Fruit fly (Drosophila melanogaster) whole organism, wandering third instar larva: Measurements from ENCODE around the gene Ucp4A.

Source experiments
- Abd-B ChIP-seq: fragments of >200 bp; optimal IDR thresholded peaks from 2 replicates; lab custom pipeline; 2017; ENCODE audit warnings: missing biosample characterization, missing genetic modification characterization
- CG32264 ChIP-seq: fragments of 200-800 bp; sonication (Bioruptor generic); optimal IDR thresholded peaks from 2 replicates; lab custom pipeline; 2016; ENCODE audit warnings: missing biosample characterization, missing genetic modification characterization
- CG9705 ChIP-seq: fragments of 200-800 bp; sonication (Bioruptor generic); optimal IDR thresholded peaks from 2 replicates; lab custom pipeline; 2018; ENCODE audit warnings: missing biosample characterization, mild to moderate bottlenecking, missing genetic modification characterization
- CrebA ChIP-seq: fragments of 200-800 bp; sonication (Bioruptor generic); optimal IDR thresholded peaks from 2 replicates; lab custom pipeline; 2016; ENCODE audit warnings: missing biosample characterization, mild to moderate bottlenecking, missing genetic modification characterization, borderline replicate concordance
- Dfd ChIP-seq: fragments of >200 bp; optimal IDR thresholded peaks from 2 replicates; lab custom pipeline; 2017; ENCODE audit warnings: missing biosample characterization, missing genetic modification characterization
- Dif ChIP-seq: fragments of 200-275, 200-300 bp; sonication (Bioruptor generic); optimal IDR thresholded peaks from 2 replicates; lab custom pipeline; 2018; ENCODE audit warnings: missing biosample characterization, missing genetic modification characterization; ENCODE audit not compliant: partially characterized antibody
- GATAd ChIP-seq: sonication (Bioruptor generic); optimal IDR thresholded peaks from 2 replicates; lab custom pipeline; 2016; ENCODE audit warnings: missing biosample characterization, missing genetic modification characterization
- HLH106 ChIP-seq: fragments of 200-800 bp; optimal IDR thresholded peaks from 3 replicates; lab custom pipeline; 2019; ENCODE audit warnings: missing biosample characterization, mild to moderate bottlenecking, missing genetic modification characterization, moderate library complexity
- Hnf4 ChIP-seq: fragments of 200-800 bp; sonication (Bioruptor generic); optimal IDR thresholded peaks from 2 replicates; lab custom pipeline; 2016; ENCODE audit warnings: missing biosample characterization, mild to moderate bottlenecking, missing genetic modification characterization
- Hr78 ChIP-seq: fragments of >200 bp; optimal IDR thresholded peaks from 2 replicates; lab custom pipeline; 2017; ENCODE audit warnings: missing biosample characterization, missing genetic modification characterization
- Hr83 ChIP-seq: fragments of 200-300 bp; sonication (Bioruptor generic); optimal IDR thresholded peaks from 2 replicates; lab custom pipeline; 2016; ENCODE audit warnings: missing biosample characterization, mild to moderate bottlenecking, missing genetic modification characterization, moderate library complexity; ENCODE audit not compliant: poor library complexity, severe bottlenecking
- Jra ChIP-seq: sonication (Bioruptor generic); optimal IDR thresholded peaks from 2 replicates; lab custom pipeline; 2016; ENCODE audit warnings: missing biosample characterization, missing genetic modification characterization
- Mio ChIP-seq: sonication (Bioruptor generic); optimal IDR thresholded peaks from 2 replicates; lab custom pipeline; 2016; ENCODE audit warnings: missing biosample characterization, missing genetic modification characterization
- Myc ChIP-seq: fragments of >200 bp; optimal IDR thresholded peaks from 2 replicates; lab custom pipeline; 2017
- N ChIP-seq: fragments of >200 bp; optimal IDR thresholded peaks from 2 replicates; lab custom pipeline; 2018; ENCODE audit warnings: missing biosample characterization, missing external identifiers, missing genetic modification characterization
- OdsH ChIP-seq: fragments of 200-800 bp; sonication (Bioruptor generic); optimal IDR thresholded peaks from 2 replicates; lab custom pipeline; 2016; ENCODE audit warnings: missing biosample characterization, mild to moderate bottlenecking, missing genetic modification characterization
- Rel ChIP-seq, 2 experiments: fragments of 200-800 bp; sonication (Bioruptor generic) in 1 of 2; optimal IDR thresholded peaks; 2 replicates in 1 of 2; 3 replicates in 1 of 2; lab custom pipeline; 2016 to 2019; ENCODE audit warnings: mild to moderate bottlenecking in 2 of 2, missing biosample characterization in 2 of 2, missing genetic modification characterization in 2 of 2, moderate library complexity in 1 of 2
- Sp1 ChIP-seq: fragments of 200-800 bp; sonication (Bioruptor generic); optimal IDR thresholded peaks from 3 replicates; lab custom pipeline; 2019; ENCODE audit warnings: missing biosample characterization, mild to moderate bottlenecking, missing genetic modification characterization, moderate library complexity
- Vsx2 ChIP-seq: fragments of 200-300, 225-300 bp; sonication (Bioruptor generic); optimal IDR thresholded peaks from 2 replicates; lab custom pipeline; 2018; ENCODE audit warnings: missing biosample characterization, missing genetic modification characterization; ENCODE audit not compliant: partially characterized antibody
- br ChIP-seq: fragments of 200-800 bp; sonication (Bioruptor generic); optimal IDR thresholded peaks from 2 replicates; lab custom pipeline; 2016; ENCODE audit warnings: missing biosample characterization, missing genetic modification characterization
- brk ChIP-seq: fragments of 200-800 bp; sonication (Bioruptor generic); optimal IDR thresholded peaks from 2 replicates; lab custom pipeline; 2016; ENCODE audit warnings: missing biosample characterization, mild to moderate bottlenecking, missing genetic modification characterization
- dl ChIP-seq, 2 experiments: fragments of 175-275, 200-275 bp in 1 of 2; fragments of 200-275 bp in 1 of 2; sonication (Bioruptor generic); optimal IDR thresholded peaks; lab custom pipeline; 2018; ENCODE audit warnings: mild to moderate bottlenecking in 2 of 2, missing biosample characterization in 2 of 2, missing genetic modification characterization in 2 of 2, moderate library complexity in 2 of 2; ENCODE audit not compliant: partially characterized antibody in 2 of 2, insufficient read depth in 1 of 2
- dmrt93B ChIP-seq: fragments of 200-800 bp; sonication (Bioruptor generic); optimal IDR thresholded peaks from 2 replicates; lab custom pipeline; 2018; ENCODE audit warnings: missing biosample characterization, mild to moderate bottlenecking, missing genetic modification characterization
- dsf ChIP-seq: sonication (Bioruptor generic); optimal IDR thresholded peaks from 2 replicates; lab custom pipeline; 2016; ENCODE audit warnings: missing biosample characterization, missing genetic modification characterization, borderline replicate concordance
- ey ChIP-seq: fragments of 200-800 bp; sonication (Bioruptor generic); optimal IDR thresholded peaks from 2 replicates; lab custom pipeline; 2016; ENCODE audit warnings: missing biosample characterization, missing genetic modification characterization
- foxo ChIP-seq, 2 experiments: fragments of 200-800 bp; sonication (Bioruptor generic); optimal IDR thresholded peaks; 2 replicates in 1 of 2; 3 replicates in 1 of 2; lab custom pipeline; 2016 to 2017; ENCODE audit warnings: missing biosample characterization in 2 of 2, missing genetic modification characterization in 2 of 2
- fru ChIP-seq: fragments of 200-800 bp; sonication (Bioruptor generic); optimal IDR thresholded peaks from 3 replicates; lab custom pipeline; 2016; ENCODE audit warnings: missing biosample characterization, mild to moderate bottlenecking, missing genetic modification characterization
- h ChIP-seq: fragments of 200-800 bp; sonication (Bioruptor generic); optimal IDR thresholded peaks from 3 replicates; lab custom pipeline; 2016; ENCODE audit warnings: missing biosample characterization, mild to moderate bottlenecking, missing genetic modification characterization
- jim ChIP-seq: fragments of 175-275, 200-325 bp; sonication (Bioruptor generic); optimal IDR thresholded peaks from 2 replicates; lab custom pipeline; 2016; ENCODE audit warnings: missing biosample characterization, mild to moderate bottlenecking, missing genetic modification characterization
- lola ChIP-seq: fragments of >200 bp; optimal IDR thresholded peaks from 2 replicates; lab custom pipeline; 2017; ENCODE audit warnings: missing biosample characterization, missing genetic modification characterization
- pan ChIP-seq: fragments of >200 bp; optimal IDR thresholded peaks from 2 replicates; lab custom pipeline; 2017
- psq ChIP-seq: fragments of 200-800 bp; sonication (Bioruptor generic); optimal IDR thresholded peaks from 3 replicates; lab custom pipeline; 2017; ENCODE audit warnings: missing biosample characterization, mild to moderate bottlenecking, missing genetic modification characterization, moderate library complexity
- rgr ChIP-seq: fragments of 200-800 bp; sonication (Bioruptor generic); optimal IDR thresholded peaks from 3 replicates; lab custom pipeline; 2016; ENCODE audit warnings: missing biosample characterization, mild to moderate bottlenecking, missing genetic modification characterization
- sage ChIP-seq: fragments of 200-800 bp; sonication (Bioruptor generic); optimal IDR thresholded peaks from 2 replicates; lab custom pipeline; 2016; ENCODE audit warnings: missing biosample characterization, mild to moderate bottlenecking, missing genetic modification characterization
- sv ChIP-seq: fragments of 200-800 bp; sonication (Bioruptor generic); optimal IDR thresholded peaks from 3 replicates; lab custom pipeline; 2016; ENCODE audit warnings: missing biosample characterization, missing genetic modification characterization
- tai ChIP-seq: sonication (Bioruptor generic); optimal IDR thresholded peaks from 2 replicates; lab custom pipeline; 2016; ENCODE audit warnings: missing biosample characterization, missing genetic modification characterization
- usp ChIP-seq: fragments of >200 bp; optimal IDR thresholded peaks from 2 replicates; lab custom pipeline; 2017; ENCODE audit warnings: missing biosample characterization, missing genetic modification characterization
- woc ChIP-seq: sonication (Bioruptor generic); optimal IDR thresholded peaks from 2 replicates; lab custom pipeline; 2016; ENCODE audit warnings: missing biosample characterization, mild to moderate bottlenecking, missing genetic modification characterization

Ucp4A gene

DNA sequence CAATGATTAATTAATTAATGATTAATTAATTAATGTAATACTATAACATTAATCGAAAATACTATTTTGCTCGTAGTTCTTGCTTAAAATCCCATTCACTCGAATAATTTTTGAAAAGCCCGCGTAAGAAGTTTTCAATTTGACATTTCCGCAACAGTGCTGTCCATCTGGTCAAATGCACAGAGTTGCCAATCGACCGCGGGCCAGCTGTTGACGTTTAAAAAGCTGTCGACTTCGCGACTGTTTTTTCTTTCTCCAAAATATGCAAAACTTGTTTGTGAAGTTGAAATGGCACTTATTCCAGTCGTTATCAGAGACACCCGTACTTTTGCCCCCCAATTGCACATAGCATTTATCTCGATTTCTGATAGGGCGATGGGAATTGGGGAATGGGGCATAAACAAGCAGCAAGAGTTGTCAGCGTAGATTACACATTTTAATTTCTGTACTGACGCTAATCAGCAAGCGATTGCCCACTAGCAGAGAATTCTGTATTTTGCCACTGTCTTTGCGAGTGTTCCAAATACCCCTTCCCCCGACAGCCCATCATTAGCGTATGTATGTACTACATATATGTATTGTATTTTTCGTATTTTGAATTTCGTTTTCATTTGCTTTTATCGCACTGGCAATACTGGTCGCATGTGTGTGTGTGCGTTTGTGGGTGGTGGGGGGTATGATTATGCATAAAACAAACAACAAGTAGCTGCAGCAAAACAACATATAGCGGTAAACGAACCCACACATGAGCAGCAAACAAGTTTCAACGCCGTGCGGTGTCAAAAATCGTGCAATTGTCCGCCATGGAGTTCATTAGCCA, 11.9 kb downstream of the Ucp4A start, which contains the start of gene Srx:
Gene Srx (plus strand): TSS at position 517 of the 820 bp plus-strand sequence.
- TF ChIP-seq br (GFP tag; lab: Kevin White, UChicago), result peak; percentile 59
- no peak for TF ChIP-seq Myc (lab: Kevin White, UChicago)
- no peak for TF ChIP-seq Dif
- peak; percentile 26 for TF ChIP-seq rgr (GFP tag; lab: Kevin White, UChicago)
- peak; percentile 39 for TF ChIP-seq OdsH (GFP tag; lab: Kevin White, UChicago)
- peak; percentile 59 for TF ChIP-seq h
- TF ChIP-seq sage (GFP tag; lab: Kevin White, UChicago), result no peak
- TF ChIP-seq Abd-B (GFP tag; lab: Kevin White, UChicago), result no peak
- TF ChIP-seq tai, result no peak
- TF ChIP-seq dl (GFP tag; optimal IDR thresholded peaks at IDR 0.05; lab: Kevin White, UChicago; ENCODE audit: insufficient read depth in 1 of 2, partially characterized antibody in 2 of 2), result no peak
- TF ChIP-seq sv (GFP tag; lab: Kevin White, UChicago), result no peak
- TF ChIP-seq CrebA (GFP tag; lab: Kevin White, UChicago), result no peak
- no peak for TF ChIP-seq Rel (GFP tag; optimal IDR thresholded peaks at IDR 0.05; lab: Kevin White, UChicago)
- peak; percentile 59 for TF ChIP-seq Rel (tag; optimal IDR thresholded peaks at IDR 0.05; lab: Kevin White, UChicago)
- TF ChIP-seq foxo (GFP tag; optimal IDR thresholded peaks at IDR 0.05; lab: Kevin White, UChicago), result peak in 1 of 2 experiments; percentile 47
- peak; percentile 18 for TF ChIP-seq CG9705 (GFP tag; lab: Kevin White, UChicago)
- TF ChIP-seq Jra (GFP tag; lab: Kevin White, UChicago), result peak; percentile 60
- TF ChIP-seq woc (GFP tag; lab: Kevin White, UChicago), result no peak
- no peak for TF ChIP-seq Vsx2
- TF ChIP-seq Hnf4 (GFP tag; lab: Kevin White, UChicago), result peak; percentile 66
- TF ChIP-seq usp (GFP tag; lab: Kevin White, UChicago), result no peak
- TF ChIP-seq lola, result no peak
- TF ChIP-seq HLH106, result peak; percentile 59
- TF ChIP-seq Hr83 (GFP tag; lab: Kevin White, UChicago), result no peak
- no peak for TF ChIP-seq pan
- TF ChIP-seq psq (GFP tag; lab: Kevin White, UChicago), result peak; percentile 43
- no peak for TF ChIP-seq GATAd (GFP tag; lab: Kevin White, UChicago)
- no peak for TF ChIP-seq dmrt93B (GFP tag; lab: Kevin White, UChicago)
- TF ChIP-seq Hr78 (GFP tag; lab: Kevin White, UChicago), result no peak
- no peak for TF ChIP-seq Dfd (GFP tag; lab: Kevin White, UChicago)
- peak; percentile 90 for TF ChIP-seq jim
- TF ChIP-seq Sp1 (GFP tag; lab: Kevin White, UChicago), result peak; percentile 62
- TF ChIP-seq fru (GFP tag; lab: Kevin White, UChicago), result peak; percentile 33
- no peak for TF ChIP-seq N (GFP tag; lab: Kevin White, UChicago)
- no peak for TF ChIP-seq brk (GFP tag; lab: Kevin White, UChicago)
- TF ChIP-seq dsf (GFP tag; lab: Kevin White, UChicago), result no peak
- TF ChIP-seq Mio, result no peak
- no peak for TF ChIP-seq CG32264
- TF ChIP-seq ey (GFP tag; lab: Kevin White, UChicago), result peak; percentile 35

DNA sequence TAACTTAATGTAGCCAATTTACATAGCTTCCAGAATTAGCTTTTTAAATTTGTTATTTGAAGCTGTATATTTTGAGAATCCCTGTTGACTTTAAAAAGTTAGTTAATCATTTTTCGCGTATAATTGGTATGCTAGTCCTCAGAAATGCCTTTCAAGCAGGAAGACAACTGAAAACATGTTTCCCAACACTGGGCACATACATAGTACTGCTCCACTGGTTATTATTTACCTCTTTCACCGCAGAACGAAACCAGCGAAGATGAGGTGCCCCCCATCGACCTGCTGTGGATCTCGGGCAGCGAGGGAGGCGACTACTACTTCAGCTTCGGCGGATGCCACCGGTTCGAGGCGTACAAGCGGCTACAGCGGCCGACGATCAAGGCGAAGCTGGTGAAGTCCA, 13.1 kb downstream of the Ucp4A start:
- TF ChIP-seq fru (GFP tag; lab: Kevin White, UChicago) (no peak), psq (GFP tag; lab: Kevin White, UChicago) (no peak)
